Worm (Caenorhabditis elegans) whole organism, L1 larva: ENCODE measurements around the gene C35D6.13.

Source experiments
- Y116A8C.19 ChIP-seq: sonication (generic microtip); optimal IDR thresholded peaks from 2 replicates; lab custom pipeline; 2016; ENCODE audit warnings: missing compliant biosample characterization, missing genetic modification characterization, borderline replicate concordance
- alr-1 ChIP-seq: fragments of 200-800 bp; sonication (Bioruptor generic); optimal IDR thresholded peaks from 2 replicates; lab custom pipeline; 2018; ENCODE audit warnings: borderline replicate concordance, mild to moderate bottlenecking, missing genetic modification characterization, missing compliant biosample characterization
- ama-1 ChIP-seq: fragments of 150-350 bp; optimal IDR thresholded peaks from 2 replicates; lab custom pipeline; 2014
- ces-1 ChIP-seq: fragments of 150-350 bp; optimal IDR thresholded peaks from 2 replicates; lab custom pipeline; 2014; ENCODE audit warnings: missing biosample characterization, missing genetic modification reagents, missing genetic modification characterization
- efl-3 ChIP-seq: fragments of 200-800 bp; sonication (Bioruptor generic); optimal IDR thresholded peaks from 2 replicates; lab custom pipeline; 2018; ENCODE audit warnings: mild to moderate bottlenecking, missing genetic modification characterization, missing compliant biosample characterization
- elt-2 ChIP-seq: sonication (generic microtip); optimal IDR thresholded peaks from 2 replicates; lab custom pipeline; 2016; ENCODE audit warnings: missing genetic modification characterization, mild to moderate bottlenecking, inconsistent platforms, missing compliant biosample characterization, missing genetic modification reagents
- fkh-4 ChIP-seq: sonication (generic microtip); optimal IDR thresholded peaks from 2 replicates; lab custom pipeline; 2016; ENCODE audit warnings: missing compliant biosample characterization, missing genetic modification characterization, borderline replicate concordance
- snpc-4 ChIP-seq: fragments of 150-350 bp; optimal IDR thresholded peaks from 2 replicates; lab custom pipeline; 2014; ENCODE audit warnings: missing biosample characterization, missing genetic modification characterization
- unc-130 ChIP-seq: fragments of 150-350 bp; optimal IDR thresholded peaks from 2 replicates; lab custom pipeline; 2017; ENCODE audit warnings: missing biosample characterization, missing genetic modification characterization, inconsistent platforms
- zag-1 ChIP-seq: fragments of 150-350 bp; optimal IDR thresholded peaks from 2 replicates; lab custom pipeline; 2014; ENCODE audit warnings: missing biosample characterization, missing genetic modification characterization

DNA sequence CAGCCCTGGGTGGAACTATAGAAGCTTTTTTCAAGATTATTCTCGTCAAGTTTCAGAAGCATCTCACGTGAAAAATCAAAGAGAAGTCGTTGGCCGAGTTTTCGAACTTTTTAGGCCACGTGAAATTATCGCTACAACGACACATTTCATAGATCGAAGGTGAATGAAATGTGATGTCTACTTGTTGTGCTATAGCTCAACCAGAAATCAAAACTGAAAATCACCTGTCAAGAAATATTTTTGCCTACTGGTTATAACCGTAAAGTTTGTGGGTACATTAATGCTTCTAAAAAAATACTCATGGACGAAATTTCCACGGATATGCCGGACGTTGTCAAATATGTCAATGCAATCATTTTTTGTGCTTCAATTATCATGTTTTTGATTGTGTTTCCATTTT is 1.8 kb upstream of the C35D6.13 start, which contains the start of gene srz-38:
- TF ChIP-seq efl-3, result no peak
- no peak for TF ChIP-seq fkh-4 (tag; lab: Kevin White, UChicago)
- TF ChIP-seq unc-130, result no peak
- TF ChIP-seq ces-1, result no peak
- TF ChIP-seq alr-1 (tag; lab: Kevin White, UChicago), result no peak
- TF ChIP-seq snpc-4 (tag; lab: Kevin White, UChicago), result no peak
- TF ChIP-seq Y116A8C.19, result no peak
- no peak for TF ChIP-seq zag-1 (tag; lab: Kevin White, UChicago)
- no peak for TF ChIP-seq ama-1 (lab: Kevin White, UChicago)
- no peak for TF ChIP-seq elt-2 (tag; lab: Kevin White, UChicago)
